Worm (Caenorhabditis elegans) whole organism, L1 larva: Measurements from ENCODE around the gene Y102A5C.2.

Experiments
- C04F5.9 ChIP-seq: sonication (generic microtip); optimal IDR thresholded peaks from 2 replicates; lab custom pipeline; 2016; ENCODE audit warnings: missing genetic modification characterization, missing compliant biosample characterization
- C34B4.2 ChIP-seq: sonication (generic microtip); optimal IDR thresholded peaks from 2 replicates; lab custom pipeline; 2017; ENCODE audit warnings: mild to moderate bottlenecking, missing genetic modification characterization, missing compliant biosample characterization
- F16B12.6 ChIP-seq: fragments of 150-350 bp; optimal IDR thresholded peaks from 2 replicates; lab custom pipeline; 2014; ENCODE audit warnings: missing biosample characterization, missing genetic modification characterization
- aha-1 ChIP-seq: fragments of 150-350 bp; optimal IDR thresholded peaks from 2 replicates; lab custom pipeline; 2014; ENCODE audit warnings: missing biosample characterization, missing genetic modification characterization
- alr-1 ChIP-seq: fragments of 200-800 bp; sonication (Bioruptor generic); optimal IDR thresholded peaks from 2 replicates; lab custom pipeline; 2018; ENCODE audit warnings: borderline replicate concordance, mild to moderate bottlenecking, missing genetic modification characterization, missing compliant biosample characterization
- aly-2 ChIP-seq: fragments of 150-350 bp; optimal IDR thresholded peaks from 2 replicates; lab custom pipeline; 2014; ENCODE audit warnings: missing biosample characterization, missing genetic modification characterization
- ama-1 ChIP-seq: fragments of 150-350 bp; optimal IDR thresholded peaks from 2 replicates; lab custom pipeline; 2014
- blmp-1 ChIP-seq: fragments of 150-350 bp; optimal IDR thresholded peaks from 2 replicates; lab custom pipeline; 2014; ENCODE audit warnings: missing biosample characterization, missing genetic modification characterization
- ceh-90 ChIP-seq: sonication (generic microtip); optimal IDR thresholded peaks from 2 replicates; lab custom pipeline; 2016; ENCODE audit warnings: missing genetic modification characterization, missing compliant biosample characterization
- ces-1 ChIP-seq: fragments of 150-350 bp; optimal IDR thresholded peaks from 2 replicates; lab custom pipeline; 2014; ENCODE audit warnings: missing biosample characterization, missing genetic modification reagents, missing genetic modification characterization
- dsc-1 ChIP-seq: sonication (generic microtip); optimal IDR thresholded peaks from 2 replicates; lab custom pipeline; 2016; ENCODE audit warnings: mild to moderate bottlenecking, missing genetic modification characterization, missing compliant biosample characterization
- efl-1 ChIP-seq, 4 experiments: fragments of 150-350 bp; optimal IDR thresholded peaks in 3 of 4; peaks in 1 of 4; 1 replicate in 1 of 4; 2 replicates in 3 of 4; lab custom pipeline; 2014; ENCODE audit warnings: missing biosample characterization in 2 of 4, missing genetic modification characterization in 2 of 4, missing genetic modification reagents in 2 of 4
- ets-5 ChIP-seq: fragments of 200-800 bp; sonication (Bioruptor generic); IDR thresholded peaks from 2 replicates; pipeline ENCODE4 v1.3.6; 2022; ENCODE audit warnings: missing genetic modification characterization, missing compliant biosample characterization
- fkh-10 ChIP-seq: sonication (generic microtip); optimal IDR thresholded peaks from 2 replicates; lab custom pipeline; 2017; ENCODE audit warnings: missing biosample characterization, missing genetic modification reagents, missing genetic modification characterization
- fkh-8 ChIP-seq: sonication (generic microtip); optimal IDR thresholded peaks from 2 replicates; lab custom pipeline; 2016; ENCODE audit warnings: mild to moderate bottlenecking, missing genetic modification characterization, missing compliant biosample characterization
- grh-1 ChIP-seq: fragments of 200-800 bp; sonication (Bioruptor generic); IDR thresholded peaks from 2 replicates; pipeline ENCODE4 v1.3.6; 2022; ENCODE audit warnings: missing genetic modification reagents, missing genetic modification characterization, missing compliant biosample characterization
- hlh-17 ChIP-seq: fragments of 200-800 bp; sonication (Bioruptor generic); optimal IDR thresholded peaks from 2 replicates; lab custom pipeline; 2018; ENCODE audit warnings: missing genetic modification characterization, mild to moderate bottlenecking, missing compliant biosample characterization, moderate library complexity, borderline replicate concordance
- hlh-4 ChIP-seq: sonication (generic microtip); optimal IDR thresholded peaks from 2 replicates; lab custom pipeline; 2016; ENCODE audit warnings: mild to moderate bottlenecking, missing genetic modification characterization, missing compliant biosample characterization
- isw-1 ChIP-seq: fragments of 200-800 bp; sonication (Bioruptor generic); IDR thresholded peaks from 2 replicates; pipeline ENCODE4 v1.3.6; 2022; ENCODE audit warnings: missing genetic modification characterization, missing compliant biosample characterization
- lin-13 ChIP-seq: fragments of 150-350 bp; optimal IDR thresholded peaks from 2 replicates; lab custom pipeline; 2014; ENCODE audit warnings: missing biosample characterization, missing genetic modification reagents, missing genetic modification characterization
- lin-14 ChIP-seq: fragments of 200-800 bp; sonication (Bioruptor generic); optimal IDR thresholded peaks from 2 replicates; lab custom pipeline; 2018; ENCODE audit warnings: mild to moderate bottlenecking, missing genetic modification characterization, moderate library complexity, missing compliant biosample characterization
- lin-15B ChIP-seq: fragments of 150-350 bp; sonication (generic microtip); optimal IDR thresholded peaks from 3 replicates; lab custom pipeline; 2014; ENCODE audit warnings: missing biosample characterization, missing genetic modification characterization
- lin-39 ChIP-seq: fragments of 150-350 bp; optimal IDR thresholded peaks from 2 replicates; lab custom pipeline; 2014; ENCODE audit warnings: missing biosample characterization, missing genetic modification reagents, missing genetic modification characterization
- mep-1 ChIP-seq: fragments of 150-350 bp; optimal IDR thresholded peaks from 2 replicates; lab custom pipeline; 2014; ENCODE audit warnings: missing biosample characterization, missing genetic modification characterization
- nhr-19 ChIP-seq: fragments of 200-800 bp; sonication (Bioruptor generic); conservative IDR thresholded peaks from 2 replicates; pipeline ENCODE4 v1.3.6; 2022; ENCODE audit warnings: missing genetic modification characterization, missing compliant biosample characterization
- nhr-47 ChIP-seq: sonication (generic microtip); optimal IDR thresholded peaks from 2 replicates; lab custom pipeline; 2016; ENCODE audit warnings: mild to moderate bottlenecking, missing genetic modification characterization, moderate library complexity, missing compliant biosample characterization
- nhr-76 ChIP-seq: sonication (generic microtip); optimal IDR thresholded peaks from 2 replicates; lab custom pipeline; 2017; ENCODE audit warnings: missing biosample characterization, missing genetic modification characterization
- nhr-84 ChIP-seq: sonication (generic microtip); optimal IDR thresholded peaks from 2 replicates; lab custom pipeline; 2017; ENCODE audit warnings: missing biosample characterization, missing genetic modification characterization
- nhr-85 ChIP-seq: sonication (generic microtip); peaks from one replicate; lab custom pipeline; 2016; ENCODE audit warnings: missing genetic modification characterization, inconsistent platforms, missing compliant biosample characterization
- pag-3 ChIP-seq: sonication (generic microtip); optimal IDR thresholded peaks from 2 replicates; lab custom pipeline; 2017; ENCODE audit warnings: missing genetic modification characterization, mild to moderate bottlenecking, missing compliant biosample characterization, antibody characterized with exemption, borderline replicate concordance; ENCODE audit not compliant: insufficient read depth
- pax-3 ChIP-seq: fragments of 200-800 bp; sonication (Bioruptor generic); optimal IDR thresholded peaks from 2 replicates; lab custom pipeline; 2018; ENCODE audit warnings: mild to moderate bottlenecking, missing genetic modification characterization, moderate library complexity, missing compliant biosample characterization
- pqm-1 ChIP-seq: sonication (generic microtip); optimal IDR thresholded peaks from 3 replicates; lab custom pipeline; 2017; ENCODE audit warnings: missing biosample characterization, missing genetic modification characterization
- rnt-1 ChIP-seq: sonication (generic microtip); optimal IDR thresholded peaks from 2 replicates; lab custom pipeline; 2016; ENCODE audit warnings: mild to moderate bottlenecking, missing genetic modification characterization, moderate library complexity, missing compliant biosample characterization
- skn-1 ChIP-seq: fragments of 150-350 bp; optimal IDR thresholded peaks from 2 replicates; lab custom pipeline; 2014; ENCODE audit warnings: missing biosample characterization, missing genetic modification characterization
- snu-23 ChIP-seq: sonication (generic microtip); optimal IDR thresholded peaks from 2 replicates; lab custom pipeline; 2016; ENCODE audit warnings: missing genetic modification characterization, missing compliant biosample characterization
- sox-4 ChIP-seq: sonication (generic microtip); optimal IDR thresholded peaks from 2 replicates; lab custom pipeline; 2016; ENCODE audit warnings: missing genetic modification characterization, missing compliant biosample characterization
- sptf-1 ChIP-seq: fragments of 150-350 bp; optimal IDR thresholded peaks from 2 replicates; lab custom pipeline; 2014; ENCODE audit warnings: missing biosample characterization, missing genetic modification characterization
- sup-37 ChIP-seq: fragments of 200-800 bp; sonication (Bioruptor generic); optimal IDR thresholded peaks from 2 replicates; lab custom pipeline; 2018; ENCODE audit warnings: mild to moderate bottlenecking, missing genetic modification characterization, missing compliant biosample characterization
- tbx-2 ChIP-seq: sonication (generic microtip); optimal IDR thresholded peaks from 2 replicates; lab custom pipeline; 2016; ENCODE audit warnings: missing genetic modification characterization, missing compliant biosample characterization
- tlp-1 ChIP-seq: fragments of 150-350 bp; optimal IDR thresholded peaks from 2 replicates; lab custom pipeline; 2014; ENCODE audit warnings: missing biosample characterization, missing genetic modification characterization
- unc-30 ChIP-seq: sonication (generic microtip); optimal IDR thresholded peaks from 2 replicates; lab custom pipeline; 2017; ENCODE audit warnings: missing biosample characterization, missing genetic modification characterization
- unc-62 ChIP-seq: fragments of 150-350 bp; optimal IDR thresholded peaks from 2 replicates; lab custom pipeline; 2014; ENCODE audit warnings: missing biosample characterization, missing genetic modification reagents, missing genetic modification characterization
- unc-86 ChIP-seq: sonication (generic microtip); optimal IDR thresholded peaks from 2 replicates; lab custom pipeline; 2016; ENCODE audit warnings: missing genetic modification characterization, missing compliant biosample characterization
- unc-98 ChIP-seq: fragments of 200-800 bp; sonication (Bioruptor generic); IDR thresholded peaks from 2 replicates; pipeline ENCODE4 v1.3.6; 2022; ENCODE audit warnings: missing genetic modification characterization, missing compliant biosample characterization
- vab-15 ChIP-seq: sonication (generic microtip); optimal IDR thresholded peaks from 2 replicates; lab custom pipeline; 2017; ENCODE audit warnings: missing genotype, mild to moderate bottlenecking, missing genetic modification characterization, missing compliant biosample characterization
- xbp-1 ChIP-seq: sonication (generic microtip); optimal IDR thresholded peaks from 2 replicates; lab custom pipeline; 2016; ENCODE audit warnings: missing genetic modification characterization, missing compliant biosample characterization
- zip-4 ChIP-seq: fragments of 200-800 bp; sonication (Bioruptor generic); optimal IDR thresholded peaks from 2 replicates; lab custom pipeline; 2018; ENCODE audit warnings: mild to moderate bottlenecking, missing genetic modification characterization, moderate library complexity, missing compliant biosample characterization
- ztf-4 ChIP-seq: fragments of 150-350 bp; optimal IDR thresholded peaks from 2 replicates; lab custom pipeline; 2014; ENCODE audit warnings: missing biosample characterization, missing genetic modification characterization

The Y102A5C.2 gene

DNA sequence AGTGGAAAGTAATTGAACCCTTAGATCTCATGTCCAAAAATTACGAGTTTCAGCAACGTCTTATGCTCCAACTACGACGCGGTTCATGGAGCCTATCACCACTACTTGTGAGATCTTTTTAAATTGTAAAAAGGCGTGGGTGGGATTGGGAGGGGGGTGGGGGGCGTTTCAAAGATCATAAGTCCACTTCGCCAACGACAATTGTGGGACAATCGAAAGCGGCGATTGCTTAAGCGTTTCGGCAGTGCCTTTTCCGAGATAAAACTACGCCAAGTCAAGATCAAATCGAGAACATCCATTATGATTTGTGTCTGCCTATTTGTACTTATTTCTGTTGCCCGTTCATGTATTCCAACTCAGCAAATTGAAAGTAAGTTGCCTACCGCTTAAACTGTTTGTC, 37.7 kb downstream of the Y102A5C.2 start, which contains the start of gene clec-239:
TSS of gene clec-239 (plus strand) at position 301 of the 400 bp plus-strand sequence.
- no peak for TF ChIP-seq fkh-8 (tag; lab: Kevin White, UChicago)
- TF ChIP-seq nhr-19 (GFP tag; lab: Robert Waterston, UW), result no peak
- TF ChIP-seq snu-23, result no peak
- TF ChIP-seq ces-1 (GFP tag; lab: Kevin White, UChicago), result no peak
- TF ChIP-seq unc-30 (tag; lab: Kevin White, UChicago), result no peak
- no peak for TF ChIP-seq ama-1 (lab: Kevin White, UChicago)
- TF ChIP-seq sptf-1 (tag; lab: Kevin White, UChicago), result no peak
- no peak for TF ChIP-seq aha-1 (tag; lab: Kevin White, UChicago)
- no peak for TF ChIP-seq unc-62
- TF ChIP-seq dsc-1 (tag; lab: Kevin White, UChicago), result no peak
- TF ChIP-seq hlh-17 (GFP tag; lab: Kevin White, UChicago), result no peak
- TF ChIP-seq rnt-1, result no peak
- no peak for TF ChIP-seq ets-5 (GFP tag; lab: Robert Waterston, UW)
- TF ChIP-seq zip-4 (GFP tag; lab: Kevin White, UChicago), result no peak
- no peak for TF ChIP-seq lin-14 (GFP tag; lab: Kevin White, UChicago)
- TF ChIP-seq grh-1 (GFP tag; lab: Robert Waterston, UW), result no peak
- TF ChIP-seq C04F5.9, result no peak
- TF ChIP-seq, all 84 proteins: peak for 0

DNA sequence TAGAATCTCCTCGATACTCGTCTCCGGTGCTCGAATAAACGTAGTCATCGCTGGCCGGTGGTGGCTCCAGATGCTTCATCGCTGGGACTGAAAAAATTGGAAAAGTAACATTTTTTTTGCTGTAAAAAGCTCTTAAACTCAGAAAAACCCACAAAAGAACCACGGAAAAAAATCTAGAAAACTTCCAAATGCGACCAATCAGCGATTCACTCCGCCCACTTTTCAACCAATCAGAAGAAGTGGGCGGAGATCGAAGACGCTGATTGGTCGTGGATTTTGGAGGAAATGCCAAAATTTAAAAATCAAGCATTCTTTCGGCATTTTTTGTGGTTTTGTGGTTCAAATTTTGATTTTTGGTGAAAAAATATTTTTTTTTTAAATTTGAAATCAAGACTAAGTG, 40.4 kb downstream of the Y102A5C.2 start:
- TF ChIP-seq efl-1 (optimal IDR thresholded peaks at IDR 0.05; lab: Kevin White, UChicago), result no peak
- TF ChIP-seq efl-1 (GFP tag; optimal IDR thresholded peaks at IDR 0.05 in 1 of 2; lab: Kevin White, UChicago), result peak in 1 of 2 experiments; percentile 85
- no peak for TF ChIP-seq tlp-1 (tag; lab: Kevin White, UChicago)

DNA sequence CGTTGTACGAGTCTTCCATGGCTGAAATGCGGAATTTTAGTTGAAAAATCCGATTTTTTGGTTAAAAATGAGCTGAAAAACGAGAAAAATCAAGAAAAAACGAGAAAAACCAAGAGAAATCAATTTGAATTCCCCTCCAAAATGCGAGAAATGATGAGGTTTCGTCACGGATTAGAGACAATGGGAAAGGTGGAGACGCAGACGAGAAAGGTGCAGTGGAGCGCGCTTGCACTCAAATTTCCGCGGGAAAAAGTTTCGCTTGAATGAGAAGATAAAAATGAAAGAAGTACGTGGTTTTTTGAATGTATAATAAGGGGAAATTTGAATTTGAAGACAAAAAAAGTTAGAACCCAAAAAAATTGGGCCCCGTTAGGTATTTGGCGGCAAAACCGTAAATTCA, 47.1 kb downstream of the Y102A5C.2 start, which contains the start of gene efl-1:
TSS of gene efl-1 (minus strand) at position 21 of the 400 bp plus-strand sequence.
- TF ChIP-seq sox-4 (tag; lab: Kevin White, UChicago) (peak; percentile 82), lin-13 (GFP tag; lab: Kevin White, UChicago) (peak; percentile 91), unc-98 (GFP tag; lab: Robert Waterston, UW) (peak; percentile 77), sptf-1 (tag; lab: Kevin White, UChicago) (no peak), alr-1 (no peak), C34B4.2 (peak; percentile 38), pax-3 (peak; percentile 87), fkh-8 (tag; lab: Kevin White, UChicago) (peak; percentile 91), lin-14 (GFP tag; lab: Kevin White, UChicago) (peak; percentile 95), hlh-4 (no peak), nhr-76 (tag; lab: Kevin White, UChicago) (no peak), isw-1 (peak; percentile 90), nhr-47 (tag; lab: Kevin White, UChicago) (peak; percentile 97), nhr-85 (peak; percentile 95), vab-15 (tag; lab: Kevin White, UChicago) (peak; percentile 51), nhr-84 (tag; lab: Kevin White, UChicago) (no peak), unc-86 (peak; percentile 92), xbp-1 (tag; lab: Kevin White, UChicago) (peak; percentile 98), ets-5 (GFP tag; lab: Robert Waterston, UW) (no peak), unc-62 (peak; percentile 49), mep-1 (peak; percentile 94), ceh-90 (peak; percentile 58), skn-1 (tag; lab: Kevin White, UChicago) (peak; percentile 94), tbx-2 (tag; lab: Kevin White, UChicago) (peak; percentile 94), sup-37 (GFP tag; lab: Kevin White, UChicago) (peak; percentile 81), pqm-1 (tag; lab: Kevin White, UChicago) (no peak), pag-3 (tag; lab: Kevin White, UChicago) (no peak), F16B12.6 (tag; lab: Kevin White, UChicago) (peak; percentile 59), aly-2 (peak; percentile 77), fkh-10 (GFP tag; lab: Kevin White, UChicago) (peak; percentile 86), unc-30 (tag; lab: Kevin White, UChicago) (no peak), ztf-4 (tag; lab: Kevin White, UChicago) (peak; percentile 84), lin-15B (tag; lab: Kevin White, UChicago) (peak; percentile 89), blmp-1 (tag; lab: Kevin White, UChicago) (peak; percentile 65), lin-39 (tag; lab: Kevin White, UChicago) (peak; percentile 82), efl-1 (optimal IDR thresholded peaks at IDR 0.05; lab: Kevin White, UChicago) (peak; percentile 97 to 100), efl-1 (GFP tag; optimal IDR thresholded peaks at IDR 0.05 in 1 of 2; lab: Kevin White, UChicago) (peak in 1 of 2 experiments; percentile 100), rnt-1 (peak; percentile 97), ama-1 (lab: Kevin White, UChicago) (no peak)
